Worm (Caenorhabditis elegans): ENCODE results near the gene slcr-46.3.

slcr-46.3 gene

ce11 chrV:9729462-9730162 lies 5.7 kb upstream of the slcr-46.3 start, which contains the start of the genes aagr-3 and drap-1:
Gene aagr-3 (minus strand): TSS chrV:9729512.
Gene drap-1 (plus strand): TSS chrV:9730106.
- TF ChIP-seq mab-5 (tag; optimal IDR thresholded peaks at IDR 0.05) = no peak
- peak; percentile 76 for TF ChIP-seq mep-1 (tag; optimal IDR thresholded peaks at IDR 0.05)
- TF ChIP-seq ces-1 (GFP tag; optimal IDR thresholded peaks at IDR 0.05) = peak; percentile 58
- peak; percentile 16 for TF ChIP-seq hlh-1 (tag; optimal IDR thresholded peaks at IDR 0.05)
- peak; percentile 73 for TF ChIP-seq pha-4 (tag; optimal IDR thresholded peaks at IDR 0.05)
- TF ChIP-seq ceh-39 (tag; optimal IDR thresholded peaks at IDR 0.05) = peak; percentile 91
- no peak for TF ChIP-seq snpc-4 (tag; optimal IDR thresholded peaks at IDR 0.05)
- TF ChIP-seq lsy-2 (tag; optimal IDR thresholded peaks at IDR 0.05) = peak; percentile 45
- TF ChIP-seq lin-32 (GFP tag; optimal IDR thresholded peaks at IDR 0.05) = no peak

DNA sequence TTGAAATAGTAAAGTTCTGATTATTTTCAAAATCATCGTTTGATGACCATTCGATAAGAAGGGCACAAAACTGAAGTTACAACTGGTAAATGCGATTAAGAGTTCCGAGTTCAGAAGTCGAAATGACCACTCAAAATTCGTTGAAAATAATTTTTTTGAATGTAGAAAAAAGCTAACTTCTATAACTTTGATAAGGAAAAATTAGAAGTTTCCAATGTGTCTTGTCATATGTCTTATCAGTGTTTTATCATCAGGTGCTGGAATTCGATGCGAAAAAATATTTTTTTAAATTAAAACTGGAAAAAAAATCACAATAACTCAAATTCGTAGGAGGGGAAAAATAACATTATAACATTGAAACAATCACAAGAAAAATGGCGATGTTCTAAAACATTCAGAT lies 1.8 kb upstream of the slcr-46.3 start:
- no peak for TF ChIP-seq lsy-2 (tag; optimal IDR thresholded peaks at IDR 0.05)
- no peak for TF ChIP-seq pha-4 (tag; optimal IDR thresholded peaks at IDR 0.05)
- no peak for TF ChIP-seq ceh-39 (tag; optimal IDR thresholded peaks at IDR 0.05)
- no peak for TF ChIP-seq elt-3 (tag; optimal IDR thresholded peaks at IDR 0.05)
- TF ChIP-seq lin-13 (tag; optimal IDR thresholded peaks at IDR 0.05) = no peak
- TF ChIP-seq cnd-1 (tag; optimal IDR thresholded peaks at IDR 0.05) = no peak
- TF ChIP-seq ces-1 (GFP tag; optimal IDR thresholded peaks at IDR 0.05) = no peak
- TF ChIP-seq mab-5 (tag; optimal IDR thresholded peaks at IDR 0.05) = no peak
- TF ChIP-seq hlh-1 (tag; optimal IDR thresholded peaks at IDR 0.05) = no peak
- TF ChIP-seq nhr-2 (tag; optimal IDR thresholded peaks at IDR 0.05) = no peak
- TF ChIP-seq nhr-12 (tag; optimal IDR thresholded peaks at IDR 0.05) = no peak
- TF ChIP-seq sptf-1 (tag; optimal IDR thresholded peaks at IDR 0.05) = no peak
- TF ChIP-seq zip-8 (tag; optimal IDR thresholded peaks at IDR 0.05) = no peak
- TF ChIP-seq unc-120 (tag; optimal IDR thresholded peaks at IDR 0.05; ENCODE audit: poor library complexity, severe bottlenecking) = no peak

ce11 chrV:9716397-9716796 lies 7.5 kb downstream of the slcr-46.3 start, which contains the start of gene str-188:
Gene str-188 (plus strand): TSS chrV:9716697.
- TF ChIP-seq cnd-1 (tag; optimal IDR thresholded peaks at IDR 0.05) (no peak), unc-62 (GFP tag; optimal IDR thresholded peaks at IDR 0.05) (no peak), nhr-2 (tag; optimal IDR thresholded peaks at IDR 0.05) (no peak), snpc-4 (tag; optimal IDR thresholded peaks at IDR 0.05) (no peak), hlh-1 (tag; optimal IDR thresholded peaks at IDR 0.05) (no peak), lsy-2 (tag; optimal IDR thresholded peaks at IDR 0.05) (no peak), lin-32 (GFP tag; optimal IDR thresholded peaks at IDR 0.05) (no peak), elt-3 (tag; optimal IDR thresholded peaks at IDR 0.05) (no peak), tbx-8 (GFP tag; optimal IDR thresholded peaks at IDR 0.05) (no peak), mab-5 (tag; optimal IDR thresholded peaks at IDR 0.05) (no peak), ces-1 (GFP tag; optimal IDR thresholded peaks at IDR 0.05) (no peak), M03D4.4 (tag; optimal IDR thresholded peaks at IDR 0.05) (no peak), nhr-237 (tag; optimal IDR thresholded peaks at IDR 0.05) (no peak), sptf-1 (tag; optimal IDR thresholded peaks at IDR 0.05) (no peak)

DNA sequence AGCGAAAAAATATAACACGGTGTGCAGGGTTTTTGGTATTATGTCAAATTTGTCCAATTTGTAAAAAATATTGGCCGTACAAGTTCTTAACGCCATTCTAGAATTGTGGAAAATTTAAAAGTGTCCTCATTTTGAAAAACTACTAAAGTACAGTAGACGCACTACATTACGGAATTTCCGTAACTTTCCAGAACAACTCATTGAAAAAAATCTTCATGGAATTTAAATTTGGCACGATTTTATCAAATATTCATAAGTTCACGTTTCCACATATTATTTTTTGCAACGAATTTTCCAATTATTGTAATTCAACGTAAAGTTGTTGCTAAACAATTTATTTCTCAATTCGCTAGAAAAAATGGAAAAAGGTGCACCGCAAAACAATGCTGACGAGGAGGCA lies 9.0 kb downstream of the slcr-46.3 start, which contains the start of gene F40F9.3:
TSS of gene F40F9.3 (plus strand) at position 301 of the 400 bp plus-strand sequence.
- TF ChIP-seq nhr-12 (tag; optimal IDR thresholded peaks at IDR 0.05) = no peak
- no peak for TF ChIP-seq sptf-1 (tag; optimal IDR thresholded peaks at IDR 0.05)
- TF ChIP-seq ceh-39 (tag; optimal IDR thresholded peaks at IDR 0.05) = no peak

- no peak for TF ChIP-seq nhr-76 (tag; optimal IDR thresholded peaks at IDR 0.05)
- TF ChIP-seq lin-13 (tag; optimal IDR thresholded peaks at IDR 0.05) = no peak
- TF ChIP-seq bed-3 (GFP tag; optimal IDR thresholded peaks at IDR 0.05) = no peak
- no peak for TF ChIP-seq ceh-39 (tag; optimal IDR thresholded peaks at IDR 0.05)
- no peak for TF ChIP-seq M03D4.4 (tag; optimal IDR thresholded peaks at IDR 0.05)
- no peak for TF ChIP-seq elt-3 (tag; optimal IDR thresholded peaks at IDR 0.05)
- TF ChIP-seq cnd-1 (tag; optimal IDR thresholded peaks at IDR 0.05) = no peak
- no peak for TF ChIP-seq lin-32 (GFP tag; optimal IDR thresholded peaks at IDR 0.05)
- TF ChIP-seq elt-1 (tag; optimal IDR thresholded peaks at IDR 0.05; ENCODE audit: borderline replicate concordance, insufficient read depth) = no peak
- TF ChIP-seq mab-5 (tag; optimal IDR thresholded peaks at IDR 0.05) = no peak
- no peak for TF ChIP-seq mep-1 (tag; optimal IDR thresholded peaks at IDR 0.05)
- TF ChIP-seq nhr-237 (tag; optimal IDR thresholded peaks at IDR 0.05) = no peak
- TF ChIP-seq ceh-43 (GFP tag; optimal IDR thresholded peaks at IDR 0.05) = no peak
- no peak for TF ChIP-seq ceh-83 (GFP tag; optimal IDR thresholded peaks at IDR 0.05)
- no peak for TF ChIP-seq lsy-2 (tag; optimal IDR thresholded peaks at IDR 0.05)
- TF ChIP-seq unc-39 (tag; optimal IDR thresholded peaks at IDR 0.05) = no peak
- TF ChIP-seq nhr-2 (tag; optimal IDR thresholded peaks at IDR 0.05) = no peak
- no peak for TF ChIP-seq flh-1 (GFP tag; optimal IDR thresholded peaks at IDR 0.05)
Observed at ce11 chrV:9713532-9713931, 10.4 kb downstream of the slcr-46.3 start, which contains the start of gene F40F9.10. Gene F40F9.10 (minus strand): TSS chrV:9713632.
